Fruit fly (Drosophila melanogaster) whole organism, embryonic: ENCODE results near the gene TwdlE.

ENCODE experiments used
- Antp ChIP-seq: fragments of 200-800 bp; sonication (Bioruptor generic); optimal IDR thresholded peaks from 3 replicates; lab custom pipeline; 2016; ENCODE audit warnings: missing biosample characterization, missing genetic modification characterization
- CG10274 ChIP-seq: fragments of 200-800 bp; sonication (Bioruptor generic); optimal IDR thresholded peaks from 3 replicates; lab custom pipeline; 2017; ENCODE audit warnings: missing biosample characterization, mild to moderate bottlenecking, missing genetic modification characterization
- CG10543 ChIP-seq: fragments of 200-800 bp; sonication (Bioruptor generic); optimal IDR thresholded peaks from 3 replicates; lab custom pipeline; 2017; ENCODE audit warnings: missing biosample characterization, mild to moderate bottlenecking, missing genetic modification characterization, moderate library complexity
- CG11504 ChIP-seq: fragments of 200-800 bp; sonication (Bioruptor generic); optimal IDR thresholded peaks from 3 replicates; lab custom pipeline; 2019; ENCODE audit warnings: missing biosample characterization, mild to moderate bottlenecking, missing genetic modification characterization, moderate library complexity
- CG13775 ChIP-seq: fragments of 200-800 bp; sonication (Bioruptor generic); optimal IDR thresholded peaks from 3 replicates; lab custom pipeline; 2017; ENCODE audit warnings: missing biosample characterization, mild to moderate bottlenecking, missing genetic modification characterization
- CG15601 ChIP-seq: fragments of 200-800 bp; sonication (Bioruptor generic); optimal IDR thresholded peaks from 3 replicates; lab custom pipeline; 2019; ENCODE audit warnings: missing biosample characterization, mild to moderate bottlenecking, missing genetic modification characterization, moderate library complexity
- CG16813 ChIP-seq: fragments of 200-800 bp; sonication (Bioruptor generic); IDR thresholded peaks from 3 replicates; pipeline ENCODE4 v1.3.6; 2022; ENCODE audit warnings: missing biosample characterization, missing genetic modification characterization; ENCODE audit not compliant: partially characterized antibody
- CG17186 ChIP-seq: fragments of 200-800 bp; sonication (Bioruptor generic); optimal IDR thresholded peaks from 3 replicates; lab custom pipeline; 2017; ENCODE audit warnings: missing biosample characterization, missing genetic modification reagents, missing genetic modification characterization
- CG18599 ChIP-seq: fragments of 200-800 bp; sonication (Bioruptor generic); optimal IDR thresholded peaks from 3 replicates; lab custom pipeline; 2017; ENCODE audit warnings: missing biosample characterization, missing genetic modification characterization, mild to moderate bottlenecking, moderate library complexity, missing genetic modification reagents
- CG2875 ChIP-seq: fragments of 200-800 bp; sonication (Bioruptor generic); optimal IDR thresholded peaks from 2 replicates; lab custom pipeline; 2017; ENCODE audit warnings: missing biosample characterization, mild to moderate bottlenecking, missing genetic modification characterization, missing genetic modification reagents
- CG31224 ChIP-seq: fragments of 200-800 bp; sonication (Bioruptor generic); IDR thresholded peaks from 2 replicates; pipeline ENCODE4 v1.3.6; 2022; ENCODE audit warnings: missing biosample characterization, missing genetic modification characterization
- CG32532 ChIP-seq: fragments of 200-800 bp; sonication (Bioruptor generic); IDR thresholded peaks from 2 replicates; pipeline ENCODE4 v1.3.6; 2022; ENCODE audit warnings: missing biosample characterization, missing genetic modification characterization
- CG32767 ChIP-seq: fragments of 200-800 bp; sonication (Bioruptor generic); IDR thresholded peaks from 2 replicates; pipeline ENCODE4 v1.3.6; 2022; ENCODE audit warnings: missing biosample characterization, missing genetic modification characterization
- CG32772 ChIP-seq: fragments of 200-800 bp; sonication (Bioruptor generic); IDR thresholded peaks from 2 replicates; pipeline ENCODE4 v1.3.6; 2022; ENCODE audit warnings: missing biosample characterization, missing genetic modification characterization
- CG4820 ChIP-seq: fragments of 200-800 bp; sonication (Bioruptor generic); optimal IDR thresholded peaks from 3 replicates; lab custom pipeline; 2016; ENCODE audit warnings: missing biosample characterization, missing genetic modification characterization
- CG6254 ChIP-seq: fragments of 200-800 bp; sonication (Bioruptor generic); optimal IDR thresholded peaks from 3 replicates; lab custom pipeline; 2017; ENCODE audit warnings: mild to moderate bottlenecking, missing biosample characterization, missing genetic modification reagents, missing genetic modification characterization
- CG6272 ChIP-seq: fragments of 200-800 bp; sonication (Bioruptor generic); IDR thresholded peaks from 2 replicates; pipeline ENCODE4 v1.3.6; 2022; ENCODE audit warnings: missing biosample characterization, missing genetic modification characterization
- CG6689 ChIP-seq: fragments of 200-800 bp; sonication (Bioruptor generic); IDR thresholded peaks from 2 replicates; pipeline ENCODE4 v1.3.6; 2022; ENCODE audit warnings: missing biosample characterization, missing genetic modification characterization
- CG6854 ChIP-seq: fragments of 200-800 bp; sonication (Bioruptor generic); optimal IDR thresholded peaks from 3 replicates; lab custom pipeline; 2017; ENCODE audit warnings: missing biosample characterization, mild to moderate bottlenecking, missing genetic modification characterization
- CG7357 ChIP-seq: fragments of 200-800 bp; sonication (Bioruptor generic); IDR thresholded peaks from 3 replicates; pipeline ENCODE4 v1.3.6; 2022; ENCODE audit warnings: missing biosample characterization, missing genetic modification characterization
- CG7987 ChIP-seq: fragments of 200-800 bp; sonication (Bioruptor generic); optimal IDR thresholded peaks from 2 replicates; lab custom pipeline; 2018; ENCODE audit warnings: missing biosample characterization, mild to moderate bottlenecking, missing genetic modification characterization, moderate library complexity
- D19B ChIP-seq: fragments of 200-800 bp; sonication (Bioruptor generic); optimal IDR thresholded peaks from 2 replicates; lab custom pipeline; 2017; ENCODE audit warnings: missing biosample characterization, mild to moderate bottlenecking, missing genetic modification characterization
- Ets97D ChIP-seq: fragments of 200-800 bp; sonication (Bioruptor generic); optimal IDR thresholded peaks from 3 replicates; lab custom pipeline; 2016; ENCODE audit warnings: missing biosample characterization, missing genetic modification characterization
- Gug ChIP-seq: fragments of 200-800 bp; sonication (Bioruptor generic); IDR thresholded peaks from 4 replicates; pipeline ENCODE4 v1.3.6; 2022; ENCODE audit warnings: missing biosample characterization, missing genetic modification characterization
- HLH3B ChIP-seq: fragments of 200-800 bp; sonication (Bioruptor generic); IDR thresholded peaks from 2 replicates; pipeline ENCODE4 v1.3.6; 2022; ENCODE audit warnings: missing biosample characterization, missing genetic modification characterization
- HmgZ ChIP-seq: fragments of 200-800 bp; sonication (Bioruptor generic); optimal IDR thresholded peaks from 2 replicates; lab custom pipeline; 2018; ENCODE audit warnings: missing biosample characterization, mild to moderate bottlenecking, missing genetic modification characterization
- Opbp ChIP-seq: fragments of 200-800 bp; sonication (Bioruptor generic); IDR thresholded peaks from 3 replicates; pipeline ENCODE4 v1.3.6; 2022; ENCODE audit warnings: missing biosample characterization, missing genetic modification characterization; ENCODE audit not compliant: partially characterized antibody
- Six4 ChIP-seq: fragments of 200-800 bp; sonication (Bioruptor generic); optimal IDR thresholded peaks from 2 replicates; lab custom pipeline; 2016; ENCODE audit warnings: missing biosample characterization, missing genetic modification characterization
- Vsx1 ChIP-seq: fragments of 200-800 bp; sonication (Bioruptor generic); optimal IDR thresholded peaks from 2 replicates; lab custom pipeline; 2017; ENCODE audit warnings: missing biosample characterization, mild to moderate bottlenecking, missing genetic modification characterization, missing genetic modification reagents
- chm ChIP-seq: fragments of 200-800 bp; sonication (Bioruptor generic); IDR thresholded peaks from 2 replicates; pipeline ENCODE4 v1.3.6; 2022; ENCODE audit warnings: missing biosample characterization, missing genetic modification characterization
- ci ChIP-seq: fragments of 200-800 bp; sonication (Bioruptor generic); IDR thresholded peaks from 3 replicates; pipeline ENCODE4 v1.3.6; 2022; ENCODE audit warnings: missing biosample characterization, missing genetic modification characterization
- ewg ChIP-seq: fragments of 200-800 bp; sonication (Bioruptor generic); optimal IDR thresholded peaks from 3 replicates; lab custom pipeline; 2017; ENCODE audit warnings: mild to moderate bottlenecking, missing biosample characterization, missing genetic modification reagents, missing genetic modification characterization
- fd64A ChIP-seq: fragments of 200-800 bp; sonication (Bioruptor generic); optimal IDR thresholded peaks from 3 replicates; lab custom pipeline; 2018; ENCODE audit warnings: missing biosample characterization, mild to moderate bottlenecking, missing genetic modification characterization
- gem ChIP-seq: fragments of 200-800 bp; sonication (Bioruptor generic); optimal IDR thresholded peaks from 2 replicates; lab custom pipeline; 2019; ENCODE audit warnings: missing biosample characterization, mild to moderate bottlenecking, missing genetic modification characterization, moderate library complexity
- gro ChIP-seq: fragments of 200-800 bp; sonication (Bioruptor generic); optimal IDR thresholded peaks from 2 replicates; lab custom pipeline; 2016; ENCODE audit warnings: missing biosample characterization, missing genetic modification characterization
- hb ChIP-seq: fragments of 200-800 bp; sonication (Bioruptor generic); IDR thresholded peaks from 3 replicates; pipeline ENCODE4 v1.3.6; 2022; ENCODE audit warnings: missing biosample characterization, missing genetic modification characterization; ENCODE audit not compliant: partially characterized antibody
- jigr1 ChIP-seq: fragments of 200-800 bp; sonication (Bioruptor generic); IDR thresholded peaks from 3 replicates; pipeline ENCODE4 v1.3.6; 2022; ENCODE audit warnings: missing biosample characterization, missing genetic modification characterization
- kay ChIP-seq: fragments of 200-800 bp; sonication (Bioruptor generic); optimal IDR thresholded peaks from 2 replicates; lab custom pipeline; 2016; ENCODE audit warnings: missing biosample characterization, missing genetic modification characterization
- lbe ChIP-seq: fragments of 200-800 bp; sonication (Bioruptor generic); optimal IDR thresholded peaks from 2 replicates; lab custom pipeline; 2016; ENCODE audit warnings: missing biosample characterization, mild to moderate bottlenecking, missing genetic modification characterization
- mam ChIP-seq: fragments of 200-800 bp; sonication (Bioruptor generic); optimal IDR thresholded peaks from 3 replicates; lab custom pipeline; 2016; ENCODE audit warnings: missing biosample characterization, missing genetic modification characterization
- mirr ChIP-seq: fragments of 200-800 bp; sonication (Bioruptor generic); optimal IDR thresholded peaks from 3 replicates; lab custom pipeline; 2018; ENCODE audit warnings: missing biosample characterization, mild to moderate bottlenecking, missing genetic modification characterization
- row ChIP-seq: fragments of 200-800 bp; sonication (Bioruptor generic); IDR thresholded peaks from 3 replicates; pipeline ENCODE4 v1.3.6; 2022; ENCODE audit warnings: missing biosample characterization, missing genetic modification characterization
- sr ChIP-seq: fragments of 200-800 bp; sonication (Bioruptor generic); IDR thresholded peaks from 3 replicates; pipeline ENCODE4 v1.3.6; 2022; ENCODE audit warnings: missing biosample characterization, missing genetic modification characterization
- tll ChIP-seq, 2 experiments: fragments of 200-800 bp in 1 of 2; fragments of >200 bp in 1 of 2; sonication (Bioruptor generic) in 1 of 2; optimal IDR thresholded peaks; 2 replicates each; lab custom pipeline; 2017 to 2019; ENCODE audit warnings: missing biosample characterization in 2 of 2, missing genetic modification characterization in 2 of 2, mild to moderate bottlenecking in 1 of 2, moderate library complexity in 1 of 2
- trh ChIP-seq: fragments of 200-800 bp; sonication (Bioruptor generic); optimal IDR thresholded peaks from 2 replicates; lab custom pipeline; 2016; ENCODE audit warnings: missing biosample characterization, missing genetic modification characterization
- twi ChIP-seq: fragments of 200-800 bp; optimal IDR thresholded peaks from 2 replicates; lab custom pipeline; 2019; ENCODE audit warnings: missing biosample characterization, mild to moderate bottlenecking, missing genetic modification characterization, moderate library complexity
- zf30C ChIP-seq: fragments of 200-800 bp; sonication (Bioruptor generic); optimal IDR thresholded peaks from 3 replicates; lab custom pipeline; 2018; ENCODE audit warnings: missing biosample characterization, mild to moderate bottlenecking, missing genetic modification characterization

TwdlE gene

DNA sequence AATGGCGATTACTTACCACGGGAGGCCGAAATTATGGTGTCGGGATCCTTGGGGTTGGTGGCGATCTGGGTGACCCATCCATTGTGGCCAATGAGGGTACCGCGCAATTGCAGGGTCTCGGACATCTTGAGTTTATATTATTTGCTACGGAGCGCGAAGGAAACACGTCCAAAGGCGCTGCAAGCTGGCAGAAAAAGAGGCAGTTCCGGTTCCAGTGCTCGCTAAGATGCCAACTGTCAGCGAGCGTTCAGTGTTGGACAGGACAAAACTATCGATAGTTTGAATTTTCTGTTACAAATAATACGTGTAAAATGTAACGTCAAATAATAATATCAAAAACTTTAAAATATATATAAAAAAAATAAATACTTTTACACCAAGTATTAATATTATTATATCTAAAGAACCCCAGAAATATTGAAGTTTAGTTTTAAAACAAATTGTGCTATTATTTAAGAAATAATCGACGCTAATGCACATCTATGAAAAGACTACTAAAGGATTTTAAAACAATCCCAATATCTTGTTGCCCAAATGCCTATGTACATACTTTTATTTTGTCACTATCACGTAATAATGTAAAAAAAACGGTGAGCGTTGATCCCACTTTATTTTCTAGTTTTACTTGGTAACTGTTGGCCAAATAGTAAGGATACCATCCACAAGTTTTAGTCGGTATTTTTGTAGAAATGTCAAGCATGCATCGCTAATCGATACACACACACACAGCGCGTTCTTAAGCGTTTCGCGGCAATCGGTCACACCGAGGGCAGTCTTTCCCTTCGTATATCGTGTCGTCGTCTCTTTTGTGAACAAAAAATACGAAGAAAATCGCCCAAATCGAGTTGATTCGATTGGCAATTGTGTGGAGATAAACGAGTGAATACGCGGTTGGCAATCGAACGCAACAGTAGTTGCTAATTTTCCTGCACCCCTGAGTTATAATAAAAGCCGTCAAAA lies 33.3 kb downstream of the TwdlE start, which contains the start of the genes Rack1 and mts (continued):
- TF ChIP-seq trh (GFP tag; lab: Kevin White, UChicago) = peak; percentile 56
- TF ChIP-seq CG2875 (GFP tag; lab: Kevin White, UChicago) = peak; percentile 79
- peak; percentile 66 for TF ChIP-seq Opbp (GFP tag; lab: Robert Waterston, UW)
- TF ChIP-seq mirr (GFP tag; lab: Kevin White, UChicago) = peak; percentile 92
- TF ChIP-seq Gug (GFP tag; lab: Robert Waterston, UW) = peak; percentile 63
- peak; percentile 91 for TF ChIP-seq fd64A
- peak; percentile 90 for TF ChIP-seq CG6854 (GFP tag; lab: Kevin White, UChicago)
- peak; percentile 73 for TF ChIP-seq lbe (GFP tag; lab: Kevin White, UChicago)
- TF ChIP-seq CG6254 (GFP tag; lab: Kevin White, UChicago) = peak; percentile 85
- peak; percentile 91 for TF ChIP-seq CG10543 (GFP tag; lab: Kevin White, UChicago)
- no peak for TF ChIP-seq CG7357 (GFP tag; lab: Robert Waterston, UW)
- peak; percentile 60 for TF ChIP-seq mam (GFP tag; lab: Kevin White, UChicago)
- TF ChIP-seq gem = peak; percentile 68
- no peak; the same call in 1 of the 3 replicates for TF ChIP-seq hb (GFP tag; lab: Robert Waterston, UW)
- TF ChIP-seq Ets97D (GFP tag; lab: Kevin White, UChicago) = peak; percentile 99
- peak; percentile 84 for TF ChIP-seq HLH3B (GFP tag; lab: Robert Waterston, UW)
- TF ChIP-seq CG11504 (tag; lab: Kevin White, UChicago) = peak; percentile 57
- peak; percentile 64 for TF ChIP-seq CG4820 (GFP tag; lab: Kevin White, UChicago)
- no peak for TF ChIP-seq jigr1
- TF ChIP-seq tll (GFP tag; optimal IDR thresholded peaks at IDR 0.05; lab: Kevin White, UChicago) = no peak
- no peak for TF ChIP-seq kay (GFP tag; lab: Kevin White, UChicago)
- peak; percentile 63 for TF ChIP-seq CG31224
- peak; percentile 51; the same call in 2 of the 3 replicates for TF ChIP-seq row
- TF ChIP-seq ewg = peak; percentile 73
- TF ChIP-seq CG32772 (GFP tag; lab: Robert Waterston, UW) = peak; percentile 50; the same call in 1 of the 2 replicates
- TF ChIP-seq chm (GFP tag; lab: Robert Waterston, UW) = peak; percentile 92
- TF ChIP-seq D19B (GFP tag; lab: Kevin White, UChicago) = peak; percentile 66
- TF ChIP-seq Vsx1 = peak; percentile 83
- peak; percentile 49; the same call in 1 of the 2 replicates for TF ChIP-seq CG32767 (GFP tag; lab: Robert Waterston, UW)
- peak; percentile 32; the same call in 1 of the 2 replicates for TF ChIP-seq CG6689 (GFP tag; lab: Robert Waterston, UW)
- peak; percentile 63 for TF ChIP-seq Six4 (GFP tag; lab: Kevin White, UChicago)
- TF ChIP-seq zf30C (GFP tag; lab: Kevin White, UChicago) = peak; percentile 52
- TF ChIP-seq ci (GFP tag; lab: Robert Waterston, UW) = peak; percentile 97
- TF ChIP-seq CG13775 (GFP tag; lab: Kevin White, UChicago) = peak; percentile 89
- TF ChIP-seq CG32532 (GFP tag; lab: Robert Waterston, UW) = peak; percentile 90
- TF ChIP-seq CG17186 (GFP tag; lab: Kevin White, UChicago) = peak; percentile 57
- TF ChIP-seq Antp (GFP tag; lab: Kevin White, UChicago) = peak; percentile 40
- peak; percentile 92 for TF ChIP-seq CG18599
- peak; percentile 67 for TF ChIP-seq CG16813 (GFP tag; lab: Robert Waterston, UW)
- peak; percentile 81 for TF ChIP-seq gro
- TF ChIP-seq CG7987 (GFP tag; lab: Kevin White, UChicago) = peak; percentile 96
- peak; percentile 76 for TF ChIP-seq CG10274 (GFP tag; lab: Kevin White, UChicago)
- peak; percentile 52 for TF ChIP-seq twi (tag; lab: Kevin White, UChicago)
- peak; percentile 65 for TF ChIP-seq HmgZ (tag; lab: Kevin White, UChicago)
- peak; percentile 83 for TF ChIP-seq sr (GFP tag; lab: Robert Waterston, UW)
- peak; percentile 67 for TF ChIP-seq CG15601 (tag; lab: Kevin White, UChicago)
- peak; percentile 35; the same call in 1 of the 2 replicates for TF ChIP-seq CG6272 (GFP tag; lab: Robert Waterston, UW)
